Worm (Caenorhabditis elegans): ENCODE results near the gene suca-1.

ce11 chrX:10903416-10903815 is 3.5 kb upstream of the suca-1 start:
- TF ChIP-seq skn-1 (tag; optimal IDR thresholded peaks at IDR 0.05) (no peak), egl-27 (tag; optimal IDR thresholded peaks at IDR 0.05) (no peak), mdl-1 (tag; optimal IDR thresholded peaks at IDR 0.05) (no peak), ceh-16 (tag; optimal IDR thresholded peaks at IDR 0.05) (no peak), nhr-11 (tag; optimal IDR thresholded peaks at IDR 0.05) (no peak)
